Worm (Caenorhabditis elegans) whole organism, young adult: ENCODE results near the gene acl-12.

ENCODE experiments used
- B0336.3 ChIP-seq: fragments of 200-800 bp; sonication (Bioruptor generic); IDR thresholded peaks from 2 replicates; pipeline ENCODE4 v1.3.6; 2022; ENCODE audit warnings: missing genetic modification characterization, missing compliant biosample characterization
- C06A6.2 ChIP-seq: fragments of 200-800 bp; sonication (Bioruptor generic); conservative IDR thresholded peaks from 2 replicates; pipeline ENCODE4 v1.3.6; 2022; ENCODE audit warnings: missing genetic modification characterization, missing compliant biosample characterization
- F37B4.10 ChIP-seq: fragments of 200-800 bp; sonication (Bioruptor generic); IDR thresholded peaks from 2 replicates; pipeline ENCODE4 v1.3.6; 2022; ENCODE audit warnings: missing genetic modification characterization, missing compliant biosample characterization
- F39B2.1 ChIP-seq: fragments of 200-800 bp; sonication (Bioruptor generic); IDR thresholded peaks from 2 replicates; pipeline ENCODE4 v1.3.6; 2022; ENCODE audit warnings: missing genetic modification reagents, missing genetic modification characterization, missing compliant biosample characterization
- F49E8.2 ChIP-seq: sonication (generic microtip); optimal IDR thresholded peaks from 3 replicates; lab custom pipeline; 2017; ENCODE audit warnings: missing genetic modification characterization, mild to moderate bottlenecking, missing compliant biosample characterization, antibody characterized with exemption, moderate library complexity; ENCODE audit not compliant: insufficient read depth
- F57C9.4 ChIP-seq: sonication (generic microtip); optimal IDR thresholded peaks from 2 replicates; lab custom pipeline; 2017; ENCODE audit warnings: mild to moderate bottlenecking, missing genetic modification characterization, missing compliant biosample characterization
- T07F8.4 ChIP-seq: sonication (generic microtip); optimal IDR thresholded peaks from 2 replicates; lab custom pipeline; 2016; ENCODE audit warnings: mild to moderate bottlenecking, missing genetic modification characterization, moderate library complexity, missing compliant biosample characterization
- Y53G8AR.9 ChIP-seq: fragments of 200-800 bp; sonication (Bioruptor generic); conservative IDR thresholded peaks from 2 replicates; pipeline ENCODE4 v1.3.6; 2022; ENCODE audit warnings: missing genetic modification reagents, missing genetic modification characterization, missing compliant biosample characterization
- Y67H2A.10 ChIP-seq: fragments of 200-800 bp; sonication (Bioruptor generic); conservative IDR thresholded peaks from 2 replicates; pipeline ENCODE4 v1.3.6; 2022; ENCODE audit warnings: missing genetic modification reagents, missing genetic modification characterization, missing compliant biosample characterization
- ama-1 ChIP-seq, 3 experiments: fragments of 150-350 bp in 1 of 3; sonication (generic microtip) in 2 of 3; optimal IDR thresholded peaks; 2 replicates each; lab custom pipeline; 2014 to 2018; ENCODE audit warnings: missing biosample characterization in 2 of 3, missing genetic modification characterization in 2 of 3, missing genetic modification reagents in 2 of 3
- aptf-2 ChIP-seq: fragments of 200-800 bp; sonication (Bioruptor generic); conservative IDR thresholded peaks from 2 replicates; pipeline ENCODE4 v1.3.6; 2022; ENCODE audit warnings: missing genetic modification reagents, missing genetic modification characterization, missing compliant biosample characterization
- bed-2 ChIP-seq: fragments of 200-800 bp; sonication (Bioruptor generic); IDR thresholded peaks from 2 replicates; pipeline ENCODE4 v1.3.6; 2022; ENCODE audit warnings: missing genetic modification reagents, missing genetic modification characterization, missing compliant biosample characterization
- cebp-1 ChIP-seq, 2 experiments: fragments of 200-800 bp in 1 of 2; sonication (Bioruptor generic) in 1 of 2; sonication (generic microtip) in 1 of 2; IDR thresholded peaks in 1 of 2; optimal IDR thresholded peaks in 1 of 2; 2 replicates each; pipeline versions ENCODE4 v1.3.6 to Lab custom; 2017 to 2022; ENCODE audit warnings: missing compliant biosample characterization in 2 of 2, missing genetic modification characterization in 2 of 2, mild to moderate bottlenecking in 1 of 2, missing genetic modification reagents in 1 of 2, moderate library complexity in 1 of 2
- ceh-27 ChIP-seq: fragments of 200-800 bp; sonication (Bioruptor generic); optimal IDR thresholded peaks from 2 replicates; lab custom pipeline; 2018; ENCODE audit warnings: mild to moderate bottlenecking, missing genetic modification characterization, moderate library complexity, missing compliant biosample characterization
- ceh-40 ChIP-seq: fragments of 200-800 bp; sonication (Bioruptor generic); IDR thresholded peaks from 2 replicates; pipeline ENCODE4 v1.3.6; 2022; ENCODE audit warnings: missing genetic modification characterization, missing compliant biosample characterization
- ceh-58 ChIP-seq: fragments of 200-800 bp; sonication (Bioruptor generic); IDR thresholded peaks from 2 replicates; pipeline ENCODE4 v1.3.6; 2022; ENCODE audit warnings: missing genetic modification characterization, missing compliant biosample characterization
- ceh-79 ChIP-seq: sonication (generic microtip); optimal IDR thresholded peaks from 2 replicates; lab custom pipeline; 2017; ENCODE audit warnings: mild to moderate bottlenecking, missing genetic modification characterization, missing compliant biosample characterization
- ekl-4 ChIP-seq: fragments of 200-800 bp; sonication (Bioruptor generic); IDR thresholded peaks from 2 replicates; pipeline ENCODE4 v1.3.6; 2022; ENCODE audit warnings: missing genetic modification reagents, missing genetic modification characterization, missing compliant biosample characterization
- hrde-1 ChIP-seq: sonication (generic microtip); optimal IDR thresholded peaks from 2 replicates; lab custom pipeline; 2016; ENCODE audit warnings: missing genetic modification characterization, mild to moderate bottlenecking, missing compliant biosample characterization, moderate library complexity, missing genotype, missing genetic modification reagents, borderline replicate concordance
- hsf-1 ChIP-seq: fragments of 200-800 bp; sonication (Bioruptor generic); IDR thresholded peaks from 2 replicates; pipeline ENCODE4 v1.3.6; 2022; ENCODE audit warnings: missing genetic modification reagents, missing genetic modification characterization, missing compliant biosample characterization
- let-607 ChIP-seq, 2 experiments: fragments of 200-800 bp in 1 of 2; sonication (Bioruptor generic) in 1 of 2; sonication (generic microtip) in 1 of 2; optimal IDR thresholded peaks; 2 replicates each; lab custom pipeline; 2016 to 2018; ENCODE audit warnings: mild to moderate bottlenecking in 2 of 2, missing compliant biosample characterization in 2 of 2, missing genetic modification characterization in 2 of 2, moderate library complexity in 2 of 2, missing genotype in 1 of 2
- lin-35 ChIP-seq, 3 experiments: fragments of 150-350 bp in 2 of 3; sonication (generic microtip) in 1 of 3; optimal IDR thresholded peaks; 2 replicates each; lab custom pipeline; 2014 to 2018; ENCODE audit warnings: missing biosample characterization in 3 of 3, missing genetic modification characterization in 3 of 3, missing genetic modification reagents in 3 of 3
- madf-10 ChIP-seq: sonication (generic microtip); optimal IDR thresholded peaks from 2 replicates; lab custom pipeline; 2016; ENCODE audit warnings: mild to moderate bottlenecking, missing genetic modification characterization, missing compliant biosample characterization
- madf-8 ChIP-seq: fragments of 200-800 bp; sonication (Bioruptor generic); conservative IDR thresholded peaks from 2 replicates; pipeline ENCODE4 v1.3.6; 2022; ENCODE audit warnings: missing genetic modification reagents, missing genetic modification characterization, missing compliant biosample characterization
- mes-4 ChIP-seq: sonication (generic microtip); optimal IDR thresholded peaks from 2 replicates; lab custom pipeline; 2016; ENCODE audit warnings: missing genotype, missing genetic modification characterization, missing compliant biosample characterization
- mxl-1 ChIP-seq: sonication (generic microtip); optimal IDR thresholded peaks from 2 replicates; lab custom pipeline; 2016; ENCODE audit warnings: missing genetic modification characterization, missing compliant biosample characterization
- nfya-1 ChIP-seq: sonication (generic microtip); optimal IDR thresholded peaks from 2 replicates; lab custom pipeline; 2017; ENCODE audit warnings: antibody characterized with exemption, missing compliant biosample characterization, missing genetic modification characterization, borderline replicate concordance; ENCODE audit not compliant: insufficient read depth
- nfyb-1 ChIP-seq: fragments of 200-800 bp; sonication (Bioruptor generic); IDR thresholded peaks from 2 replicates; pipeline ENCODE4 v1.3.6; 2022; ENCODE audit warnings: missing genetic modification reagents, missing genetic modification characterization, missing compliant biosample characterization
- nhr-80 ChIP-seq: sonication (generic microtip); optimal IDR thresholded peaks from 2 replicates; lab custom pipeline; 2016; ENCODE audit warnings: missing genetic modification characterization, missing compliant biosample characterization
- pha-4 ChIP-seq: fragments of 150-350 bp; sonication (generic microtip); optimal IDR thresholded peaks from 2 replicates; lab custom pipeline; 2014; ENCODE audit warnings: missing biosample characterization, missing genetic modification reagents, missing genetic modification characterization
- rcor-1 ChIP-seq: fragments of 200-800 bp; sonication (Bioruptor generic); IDR thresholded peaks from 2 replicates; pipeline ENCODE4 v1.3.6; 2022; ENCODE audit warnings: missing genetic modification reagents, missing genetic modification characterization, missing compliant biosample characterization
- sea-2 ChIP-seq: fragments of 200-800 bp; sonication (Bioruptor generic); IDR thresholded peaks from 2 replicates; pipeline ENCODE4 v1.3.6; 2022; ENCODE audit warnings: missing genetic modification characterization, missing compliant biosample characterization
- tlf-1 ChIP-seq: fragments of 200-800 bp; sonication (Bioruptor generic); optimal IDR thresholded peaks from 2 replicates; lab custom pipeline; 2018; ENCODE audit warnings: mild to moderate bottlenecking, missing genetic modification characterization, missing compliant biosample characterization
- unc-130 ChIP-seq: sonication (generic microtip); optimal IDR thresholded peaks from 2 replicates; lab custom pipeline; 2016; ENCODE audit warnings: missing genetic modification reagents, missing genetic modification characterization, missing compliant biosample characterization
- unc-62 ChIP-seq: fragments of 150-350 bp; optimal IDR thresholded peaks from 2 replicates; lab custom pipeline; 2014; ENCODE audit warnings: missing biosample characterization, missing genetic modification reagents, missing genetic modification characterization
- xnd-1 ChIP-seq: sonication (generic microtip); optimal IDR thresholded peaks from 2 replicates; lab custom pipeline; 2016; ENCODE audit warnings: missing genotype, missing genetic modification reagents, missing genetic modification characterization, missing compliant biosample characterization
- ztf-22 ChIP-seq: fragments of 200-800 bp; sonication (Bioruptor generic); optimal IDR thresholded peaks from 2 replicates; lab custom pipeline; 2018; ENCODE audit warnings: mild to moderate bottlenecking, missing genetic modification characterization, moderate library complexity, missing compliant biosample characterization
- ztf-25 ChIP-seq: fragments of 200-800 bp; sonication (Bioruptor generic); IDR thresholded peaks from 2 replicates; pipeline ENCODE4 v1.3.6; 2022; ENCODE audit warnings: missing genetic modification reagents, missing genetic modification characterization, missing compliant biosample characterization

acl-12 gene

DNA sequence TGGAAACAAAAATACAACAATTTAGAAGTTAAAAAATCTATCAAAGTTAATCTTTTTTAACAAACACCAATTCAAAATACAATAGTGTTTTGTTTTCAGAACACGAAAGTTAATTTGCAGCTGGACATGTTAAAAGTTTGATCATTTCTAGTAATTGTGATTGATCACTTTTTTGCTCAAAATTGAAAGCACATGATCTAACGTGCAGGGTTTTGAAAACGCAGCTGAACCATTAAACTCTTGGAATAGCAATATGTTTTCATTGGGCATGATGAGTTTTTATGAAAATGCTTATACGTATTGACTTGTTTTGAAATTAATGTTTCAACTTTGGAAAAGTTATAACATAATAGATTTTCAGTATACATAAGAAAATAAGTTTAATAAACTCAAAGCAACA lies 5.0 kb upstream of the acl-12 start:
- no peak for TF ChIP-seq C06A6.2
- TF ChIP-seq B0336.3 (GFP tag; lab: Robert Waterston, UW): no peak
- TF ChIP-seq lin-35 (GFP tag; optimal IDR thresholded peaks at IDR 0.05; lab: Kevin White, UChicago): no peak
- no peak for TF ChIP-seq ceh-27 (GFP tag; lab: Kevin White, UChicago)
- no peak for TF ChIP-seq Y53G8AR.9
- no peak for TF ChIP-seq sea-2 (GFP tag; lab: Robert Waterston, UW)
- no peak for TF ChIP-seq nfyb-1
- no peak for TF ChIP-seq ztf-22

DNA sequence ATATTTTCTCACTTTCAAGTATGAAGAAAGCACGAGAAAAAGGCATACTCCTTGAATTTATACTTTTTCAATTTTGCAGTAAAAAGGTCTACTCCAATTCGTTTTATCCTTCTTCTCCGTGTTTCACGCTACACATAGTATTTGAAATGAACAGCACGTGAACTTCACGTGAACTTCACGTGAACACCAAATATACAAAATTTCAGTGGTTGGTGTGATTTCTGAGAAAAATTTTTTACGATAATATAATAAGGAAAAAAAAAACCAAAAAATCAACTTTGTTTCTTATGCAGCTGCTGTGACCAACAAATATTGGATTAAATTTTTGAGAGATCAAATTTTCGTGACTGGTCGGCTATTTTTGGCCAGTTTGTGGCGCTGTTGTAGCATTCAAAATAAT lies 4.1 kb upstream of the acl-12 start:
- TF ChIP-seq bed-2 (GFP tag; lab: Robert Waterston, UW) (no peak), ceh-40 (GFP tag; lab: Robert Waterston, UW) (no peak), nfyb-1 (no peak), aptf-2 (GFP tag; lab: Robert Waterston, UW) (no peak), F39B2.1 (GFP tag; lab: Robert Waterston, UW) (no peak), F49E8.2 (no peak), T07F8.4 (tag; lab: Kevin White, UChicago) (no peak), C06A6.2 (no peak), sea-2 (GFP tag; lab: Robert Waterston, UW) (no peak), Y67H2A.10 (GFP tag; lab: Robert Waterston, UW) (no peak), pha-4 (tag; lab: Kevin White, UChicago) (no peak), F57C9.4 (tag; lab: Kevin White, UChicago) (no peak), ama-1 (optimal IDR thresholded peaks at IDR 0.05; lab: Kevin White, UChicago) (no peak), ama-1 (GFP tag; optimal IDR thresholded peaks at IDR 0.05; lab: Kevin White, UChicago) (no peak)

DNA sequence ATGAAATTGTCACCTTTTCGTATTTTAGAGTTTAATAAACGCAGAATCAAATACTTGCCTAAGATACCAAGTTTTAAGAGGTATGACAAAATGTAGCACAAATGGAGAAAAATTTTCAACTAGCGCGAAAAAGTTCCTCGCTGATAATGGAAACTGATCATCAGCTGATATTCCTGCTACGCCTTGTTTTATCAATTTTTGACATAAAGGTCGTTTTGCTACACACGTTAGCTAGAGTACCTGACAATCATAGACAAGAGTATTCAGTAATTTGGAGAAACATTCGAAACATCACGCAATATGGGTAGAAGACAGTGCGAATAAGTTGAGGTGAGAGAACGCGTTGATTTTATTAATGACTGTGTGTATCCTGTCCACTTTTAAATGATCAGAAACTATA lies 3.4 kb upstream of the acl-12 start:
- TF ChIP-seq hsf-1 (no peak), unc-62 (GFP tag; lab: Kevin White, UChicago) (peak; percentile 10), mes-4 (no peak), nhr-80 (tag; lab: Kevin White, UChicago) (peak; percentile 85), Y67H2A.10 (GFP tag; lab: Robert Waterston, UW) (no peak), ztf-25 (GFP tag; lab: Robert Waterston, UW) (no peak), ceh-58 (GFP tag; lab: Robert Waterston, UW) (no peak), ekl-4 (GFP tag; lab: Robert Waterston, UW) (no peak), unc-130 (GFP tag; lab: Kevin White, UChicago) (no peak), xnd-1 (no peak), madf-10 (no peak), Y53G8AR.9 (no peak), F49E8.2 (no peak), hrde-1 (no peak), F37B4.10 (GFP tag; lab: Robert Waterston, UW) (no peak), nfya-1 (tag; lab: Kevin White, UChicago) (no peak), rcor-1 (GFP tag; lab: Robert Waterston, UW) (no peak), tlf-1 (no peak), mxl-1 (no peak), let-607 (tag; optimal IDR thresholded peaks at IDR 0.05; lab: Kevin White, UChicago) (peak in 1 of 2 experiments; percentile 8), madf-8 (GFP tag; lab: Robert Waterston, UW) (no peak), ceh-79 (tag; lab: Kevin White, UChicago) (no peak), cebp-1 (GFP tag; IDR thresholded peaks at IDR 0.05; lab: Robert Waterston, UW) (no peak), cebp-1 (tag; optimal IDR thresholded peaks at IDR 0.05; lab: Kevin White, UChicago) (peak; percentile 30)
